Worm (Caenorhabditis elegans) whole organism, young adult: Measurements from ENCODE around the gene C29F9.2.

Experiments
- B0035.1 ChIP-seq: sonication (generic microtip); optimal IDR thresholded peaks from 2 replicates; lab custom pipeline; 2016; ENCODE audit warnings: missing genetic modification characterization, mild to moderate bottlenecking, missing compliant biosample characterization, missing genotype, missing genetic modification reagents
- F33H1.4 ChIP-seq: fragments of 200-800 bp; sonication (Bioruptor generic); IDR thresholded peaks from 2 replicates; pipeline ENCODE4 v1.3.6; 2022; ENCODE audit warnings: missing genetic modification reagents, missing genetic modification characterization, missing compliant biosample characterization
- F37B4.10 ChIP-seq: fragments of 200-800 bp; sonication (Bioruptor generic); IDR thresholded peaks from 2 replicates; pipeline ENCODE4 v1.3.6; 2022; ENCODE audit warnings: missing genetic modification characterization, missing compliant biosample characterization
- Y53F4B.3 ChIP-seq: fragments of 200-800 bp; sonication (Bioruptor generic); IDR thresholded peaks from 2 replicates; pipeline ENCODE4 v1.3.6; 2022; ENCODE audit warnings: missing genetic modification reagents, missing genetic modification characterization, missing compliant biosample characterization
- Y79H2A.3 ChIP-seq: fragments of 200-800 bp; sonication (Bioruptor generic); conservative IDR thresholded peaks from 2 replicates; pipeline ENCODE4 v1.3.6; 2022; ENCODE audit warnings: missing genetic modification reagents, missing genetic modification characterization, missing compliant biosample characterization
- ama-1 ChIP-seq, 3 experiments: fragments of 150-350 bp in 1 of 3; sonication (generic microtip) in 2 of 3; optimal IDR thresholded peaks; 2 replicates each; lab custom pipeline; 2014 to 2018; ENCODE audit warnings: missing biosample characterization in 2 of 3, missing genetic modification characterization in 2 of 3, missing genetic modification reagents in 2 of 3
- aptf-2 ChIP-seq: fragments of 200-800 bp; sonication (Bioruptor generic); conservative IDR thresholded peaks from 2 replicates; pipeline ENCODE4 v1.3.6; 2022; ENCODE audit warnings: missing genetic modification reagents, missing genetic modification characterization, missing compliant biosample characterization
- aptf-3 ChIP-seq: fragments of 200-800 bp; sonication (Bioruptor generic); IDR thresholded peaks from 2 replicates; pipeline ENCODE4 v1.3.6; 2022; ENCODE audit warnings: missing genetic modification characterization, missing compliant biosample characterization
- atf-7 ChIP-seq: sonication (generic microtip); optimal IDR thresholded peaks from 2 replicates; lab custom pipeline; 2017; ENCODE audit warnings: mild to moderate bottlenecking, missing genetic modification characterization, missing compliant biosample characterization
- attf-5 ChIP-seq: fragments of 200-800 bp; sonication (Bioruptor generic); optimal IDR thresholded peaks from 2 replicates; lab custom pipeline; 2018; ENCODE audit warnings: mild to moderate bottlenecking, missing genetic modification characterization, missing compliant biosample characterization
- attf-6 ChIP-seq: fragments of 200-800 bp; sonication (Bioruptor generic); IDR thresholded peaks from 2 replicates; pipeline ENCODE4 v1.3.6; 2022; ENCODE audit warnings: missing genetic modification reagents, missing genetic modification characterization, missing compliant biosample characterization
- ceh-79 ChIP-seq: sonication (generic microtip); optimal IDR thresholded peaks from 2 replicates; lab custom pipeline; 2017; ENCODE audit warnings: mild to moderate bottlenecking, missing genetic modification characterization, missing compliant biosample characterization
- ets-4 ChIP-seq: fragments of 200-800 bp; sonication (Bioruptor generic); optimal IDR thresholded peaks from 2 replicates; lab custom pipeline; 2018; ENCODE audit warnings: mild to moderate bottlenecking, missing genetic modification characterization, missing compliant biosample characterization
- fkh-3 ChIP-seq: sonication (generic microtip); optimal IDR thresholded peaks from 2 replicates; lab custom pipeline; 2016; ENCODE audit warnings: mild to moderate bottlenecking, missing genetic modification characterization, missing compliant biosample characterization
- him-1 ChIP-seq: sonication (generic microtip); optimal IDR thresholded peaks from 2 replicates; lab custom pipeline; 2016; ENCODE audit warnings: missing genotype, missing genetic modification reagents, missing genetic modification characterization, missing compliant biosample characterization
- hlh-12 ChIP-seq: sonication (generic microtip); optimal IDR thresholded peaks from 2 replicates; lab custom pipeline; 2016; ENCODE audit warnings: missing genetic modification characterization, missing compliant biosample characterization
- hmg-1.2 ChIP-seq: fragments of 200-800 bp; sonication (Bioruptor generic); IDR thresholded peaks from 2 replicates; pipeline ENCODE4 v1.3.6; 2022; ENCODE audit warnings: missing genetic modification reagents, missing genetic modification characterization, missing compliant biosample characterization
- hrde-1 ChIP-seq: sonication (generic microtip); optimal IDR thresholded peaks from 2 replicates; lab custom pipeline; 2016; ENCODE audit warnings: missing genetic modification characterization, mild to moderate bottlenecking, missing compliant biosample characterization, moderate library complexity, missing genotype, missing genetic modification reagents, borderline replicate concordance
- let-526 ChIP-seq: fragments of 200-800 bp; sonication (Bioruptor generic); IDR thresholded peaks from 2 replicates; pipeline ENCODE4 v1.3.6; 2022; ENCODE audit warnings: missing genetic modification reagents, missing genetic modification characterization, missing compliant biosample characterization
- lin-26 ChIP-seq: fragments of 200-800 bp; sonication (Bioruptor generic); IDR thresholded peaks from 2 replicates; pipeline ENCODE4 v1.3.6; 2022; ENCODE audit warnings: missing genetic modification reagents, missing genetic modification characterization, missing compliant biosample characterization
- madf-10 ChIP-seq: sonication (generic microtip); optimal IDR thresholded peaks from 2 replicates; lab custom pipeline; 2016; ENCODE audit warnings: mild to moderate bottlenecking, missing genetic modification characterization, missing compliant biosample characterization
- mes-4 ChIP-seq: sonication (generic microtip); optimal IDR thresholded peaks from 2 replicates; lab custom pipeline; 2016; ENCODE audit warnings: missing genotype, missing genetic modification characterization, missing compliant biosample characterization
- nhr-120 ChIP-seq: fragments of 200-800 bp; sonication (Bioruptor generic); IDR thresholded peaks from 2 replicates; pipeline ENCODE4 v1.3.6; 2022; ENCODE audit warnings: missing genetic modification characterization, missing compliant biosample characterization
- nhr-80 ChIP-seq: sonication (generic microtip); optimal IDR thresholded peaks from 2 replicates; lab custom pipeline; 2016; ENCODE audit warnings: missing genetic modification characterization, missing compliant biosample characterization
- nhr-90 ChIP-seq: sonication (generic microtip); optimal IDR thresholded peaks from 2 replicates; lab custom pipeline; 2016; ENCODE audit warnings: missing genotype, mild to moderate bottlenecking, missing genetic modification characterization, missing compliant biosample characterization
- repo-1 ChIP-seq: sonication (generic microtip); optimal IDR thresholded peaks from 2 replicates; lab custom pipeline; 2017; ENCODE audit warnings: mild to moderate bottlenecking, missing genetic modification characterization, missing compliant biosample characterization
- rpc-1 ChIP-seq, 2 experiments: fragments of 150-350 bp in 1 of 2; sonication (generic microtip) in 1 of 2; optimal IDR thresholded peaks; 2 replicates each; lab custom pipeline; 2014 to 2018; ENCODE audit warnings: missing biosample characterization in 1 of 2, missing genetic modification characterization in 1 of 2, missing genetic modification reagents in 1 of 2, missing genotype in 1 of 2
- snpc-1.1 ChIP-seq: sonication (generic microtip); optimal IDR thresholded peaks from 2 replicates; lab custom pipeline; 2017; ENCODE audit warnings: missing genetic modification characterization, mild to moderate bottlenecking, missing compliant biosample characterization, antibody characterized with exemption, moderate library complexity, missing genotype, missing genetic modification reagents; ENCODE audit not compliant: insufficient read depth
- snpc-4 ChIP-seq, 5 experiments: fragments of 150-350 bp in 1 of 5; sonication (generic microtip) in 4 of 5; optimal IDR thresholded peaks; 2 replicates each; lab custom pipeline; 2014 to 2018; ENCODE audit warnings: missing genetic modification characterization in 5 of 5, missing biosample characterization in 3 of 5, antibody characterized with exemption in 2 of 5, mild to moderate bottlenecking in 2 of 5, missing compliant biosample characterization in 2 of 5, missing genotype in 2 of 5, moderate library complexity in 2 of 5, missing genetic modification reagents in 1 of 5
- tbp1 ChIP-seq: fragments of 200-800 bp; sonication (Bioruptor generic); optimal IDR thresholded peaks from 2 replicates; lab custom pipeline; 2018; ENCODE audit warnings: mild to moderate bottlenecking, missing genetic modification characterization, missing compliant biosample characterization
- tbx-9 ChIP-seq: sonication (generic microtip); optimal IDR thresholded peaks from 2 replicates; lab custom pipeline; 2016; ENCODE audit warnings: borderline replicate concordance, missing genetic modification characterization, inconsistent platforms, missing compliant biosample characterization
- tlf-1 ChIP-seq: fragments of 200-800 bp; sonication (Bioruptor generic); optimal IDR thresholded peaks from 2 replicates; lab custom pipeline; 2018; ENCODE audit warnings: mild to moderate bottlenecking, missing genetic modification characterization, missing compliant biosample characterization
- xnd-1 ChIP-seq: sonication (generic microtip); optimal IDR thresholded peaks from 2 replicates; lab custom pipeline; 2016; ENCODE audit warnings: missing genotype, missing genetic modification reagents, missing genetic modification characterization, missing compliant biosample characterization
- ztf-22 ChIP-seq: fragments of 200-800 bp; sonication (Bioruptor generic); optimal IDR thresholded peaks from 2 replicates; lab custom pipeline; 2018; ENCODE audit warnings: mild to moderate bottlenecking, missing genetic modification characterization, moderate library complexity, missing compliant biosample characterization
- ztf-25 ChIP-seq: fragments of 200-800 bp; sonication (Bioruptor generic); IDR thresholded peaks from 2 replicates; pipeline ENCODE4 v1.3.6; 2022; ENCODE audit warnings: missing genetic modification reagents, missing genetic modification characterization, missing compliant biosample characterization
- ztf-6 ChIP-seq: fragments of 200-800 bp; sonication (Bioruptor generic); IDR thresholded peaks from 2 replicates; pipeline ENCODE4 v1.3.6; 2022; ENCODE audit warnings: missing genetic modification reagents, missing genetic modification characterization, missing compliant biosample characterization

Gene C29F9.2

ce11 chrIII:149132-149531 is 18.4 kb downstream of the C29F9.2 start:
- TF ChIP-seq tbx-9 (no peak), nhr-80 (tag; lab: Kevin White, UChicago) (no peak), attf-6 (no peak), xnd-1 (tag; lab: Kevin White, UChicago) (no peak), madf-10 (tag; lab: Kevin White, UChicago) (no peak), ceh-79 (tag; lab: Kevin White, UChicago) (no peak), Y53F4B.3 (GFP tag; lab: Robert Waterston, UW) (no peak), repo-1 (tag; lab: Kevin White, UChicago) (no peak), B0035.1 (tag; lab: Kevin White, UChicago) (no peak), ama-1 (optimal IDR thresholded peaks at IDR 0.05; lab: Kevin White, UChicago) (no peak), ama-1 (GFP tag; optimal IDR thresholded peaks at IDR 0.05; lab: Kevin White, UChicago) (no peak), fkh-3 (tag; lab: Kevin White, UChicago) (no peak), snpc-4 (GFP tag; optimal IDR thresholded peaks at IDR 0.05; lab: Kevin White, UChicago) (no peak), snpc-4 (tag; optimal IDR thresholded peaks at IDR 0.05; lab: Kevin White, UChicago) (no peak), aptf-2 (no peak), F33H1.4 (GFP tag; lab: Robert Waterston, UW) (no peak), rpc-1 (optimal IDR thresholded peaks at IDR 0.05; lab: Kevin White, UChicago) (no peak), rpc-1 (tag; optimal IDR thresholded peaks at IDR 0.05; lab: Kevin White, UChicago) (no peak), hmg-1.2 (GFP tag; lab: Robert Waterston, UW) (no peak), ztf-25 (GFP tag; lab: Robert Waterston, UW) (no peak)
- TF ChIP-seq, all 124 proteins: peak for 0

DNA sequence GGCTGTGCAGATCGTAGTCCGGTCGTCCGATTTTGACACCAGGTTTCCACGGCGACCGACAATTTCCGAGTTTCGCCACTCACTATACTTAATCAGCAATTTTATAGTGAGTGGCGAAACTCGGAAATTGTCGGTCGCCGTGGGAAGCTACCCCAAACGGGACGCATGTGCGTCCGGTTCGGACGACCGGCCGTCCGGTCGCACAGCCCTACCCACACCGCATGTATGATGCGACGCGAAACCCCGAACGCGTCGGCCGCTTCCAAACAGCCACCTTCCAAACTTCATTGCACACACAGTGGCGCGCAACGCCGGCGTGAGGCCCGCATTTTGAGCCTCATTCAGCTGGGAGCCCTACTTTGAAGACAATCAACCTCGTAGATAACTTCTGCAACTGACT is 20.3 kb downstream of the C29F9.2 start:
- TF ChIP-seq hlh-12 (tag; lab: Kevin White, UChicago) = no peak
- TF ChIP-seq let-526 (GFP tag; lab: Robert Waterston, UW) = no peak
- TF ChIP-seq ceh-79 (tag; lab: Kevin White, UChicago) = no peak
- TF ChIP-seq him-1 = no peak
- TF ChIP-seq mes-4 = no peak
- TF ChIP-seq F37B4.10 = 0 out of 2 replicates have a peak, but pooled peaks have one; percentile 51
- TF ChIP-seq hrde-1 (tag; lab: Kevin White, UChicago) = no peak
- TF ChIP-seq lin-26 = 0 out of 2 replicates have a peak, but pooled peaks have one; percentile 30
- no peak for TF ChIP-seq aptf-3 (GFP tag; lab: Robert Waterston, UW)
- TF ChIP-seq B0035.1 (tag; lab: Kevin White, UChicago) = no peak
- no peak for TF ChIP-seq snpc-4 (GFP tag; optimal IDR thresholded peaks at IDR 0.05; lab: Kevin White, UChicago)
- TF ChIP-seq snpc-4 (tag; optimal IDR thresholded peaks at IDR 0.05; lab: Kevin White, UChicago) = peak in 2 of 4 experiments; percentile 67 to 85
- no peak for TF ChIP-seq snpc-1.1 (tag; lab: Kevin White, UChicago)
- TF ChIP-seq ztf-6 = 0 out of 2 replicates have a peak, but pooled peaks have one; percentile 12
- no peak for TF ChIP-seq Y79H2A.3 (GFP tag; lab: Robert Waterston, UW)
- TF ChIP-seq attf-5 (GFP tag; lab: Kevin White, UChicago) = no peak
- TF ChIP-seq nhr-120 (GFP tag; lab: Robert Waterston, UW) = no peak

DNA sequence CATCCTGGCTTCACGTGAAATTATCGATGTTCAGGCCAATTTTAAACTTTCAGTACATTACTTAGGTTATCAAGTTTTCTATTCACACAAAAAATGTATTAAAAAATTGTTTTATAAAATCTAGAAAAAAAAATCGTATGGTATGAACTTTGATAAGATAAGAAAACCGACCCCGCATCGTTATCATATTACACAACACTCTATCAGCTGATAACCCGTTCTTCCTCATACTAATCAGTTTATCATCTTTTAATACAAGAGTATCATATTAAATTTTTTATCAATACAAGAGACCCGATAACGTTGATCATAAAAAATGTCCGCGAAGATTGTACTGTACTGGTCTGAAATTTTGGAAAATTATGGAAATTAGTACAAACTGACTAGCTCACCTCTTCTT is 23.4 kb downstream of the C29F9.2 start:
- TF ChIP-seq nhr-80 (tag; lab: Kevin White, UChicago) (peak; percentile 96), ets-4 (GFP tag; lab: Kevin White, UChicago) (peak; percentile 19), tlf-1 (no peak), nhr-90 (tag; lab: Kevin White, UChicago) (no peak), atf-7 (peak; percentile 40), ztf-22 (peak; percentile 52), tbp1 (GFP tag; lab: Kevin White, UChicago) (peak; percentile 5)
- TF ChIP-seq, all 124 proteins: peak for 5
